Fruit fly (Drosophila melanogaster): ENCODE results near the gene ttk.

DNA sequence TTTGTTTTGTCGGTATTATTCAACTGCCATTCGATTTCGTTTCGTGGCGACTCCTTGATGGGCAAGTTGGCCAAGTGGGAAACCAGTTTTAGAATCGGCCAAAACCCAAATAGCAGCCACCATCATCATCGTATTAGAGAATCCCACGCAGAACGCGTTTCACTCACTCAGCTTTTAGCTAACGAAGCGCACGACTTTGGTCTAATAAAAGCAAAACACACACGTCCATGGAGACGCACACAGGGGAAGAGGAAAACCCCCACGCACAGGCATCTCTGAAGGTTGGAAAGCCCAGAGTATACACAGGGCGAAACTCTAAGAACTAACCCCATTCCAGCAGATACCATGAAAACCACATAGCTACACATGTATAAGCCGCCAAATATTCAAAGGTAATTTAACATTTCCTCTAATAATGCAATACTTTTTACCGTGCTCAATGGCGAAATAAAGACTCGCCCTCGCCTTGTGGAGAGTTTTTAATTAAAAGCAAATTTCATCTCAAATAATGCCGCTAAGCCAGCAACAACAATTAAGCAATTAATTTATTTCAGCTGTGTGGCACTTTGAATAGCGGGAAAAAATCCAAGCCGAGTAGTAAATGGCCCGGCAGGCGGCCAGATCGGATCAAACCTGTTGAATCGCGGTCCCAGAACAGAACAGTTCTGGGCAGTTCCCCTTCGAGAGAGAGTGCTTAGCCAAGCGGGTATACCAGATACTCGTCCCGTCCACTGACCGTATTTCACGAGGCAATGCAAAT is 2.2 kb upstream of the ttk start:
- TF ChIP-seq Eip93F (GFP tag; optimal IDR thresholded peaks at IDR 0.05) = no peak
- TF ChIP-seq CG16779 (tag; optimal IDR thresholded peaks at IDR 0.05) = no peak
- TF ChIP-seq CG6808 (GFP tag; optimal IDR thresholded peaks at IDR 0.05) = no peak
- no peak for TF ChIP-seq CG7368 (GFP tag; optimal IDR thresholded peaks at IDR 0.05)
- TF ChIP-seq Gug (GFP tag; IDR thresholded peaks at IDR 0.05) = no peak
- TF ChIP-seq Smox (GFP tag; optimal IDR thresholded peaks at IDR 0.05) = no peak
- TF ChIP-seq fkh (GFP tag; optimal IDR thresholded peaks at IDR 0.05) = no peak
- TF ChIP-seq Blimp-1 (GFP tag; optimal IDR thresholded peaks at IDR 0.05) = no peak
- TF ChIP-seq Lpt (GFP tag; optimal IDR thresholded peaks at IDR 0.05) = no peak
- TF ChIP-seq dac (GFP tag; optimal IDR thresholded peaks at IDR 0.05) = no peak
- no peak for TF ChIP-seq CG9139 (GFP tag; optimal IDR thresholded peaks at IDR 0.05)
- no peak for TF ChIP-seq CG10631 (GFP tag; optimal IDR thresholded peaks at IDR 0.05)
- no peak for TF ChIP-seq OdsH (GFP tag; optimal IDR thresholded peaks at IDR 0.05)

Data from whole organism, prepupa.